Worm (Caenorhabditis elegans) whole organism, L4 larva: ENCODE measurements around the gene txdc-17.

ENCODE experiments used
- F10B5.3 ChIP-seq: sonication (generic microtip); optimal IDR thresholded peaks from 2 replicates; lab custom pipeline; 2016; ENCODE audit warnings: mild to moderate bottlenecking, missing genetic modification characterization, missing compliant biosample characterization
- T20F7.1 ChIP-seq: fragments of 200-800 bp; sonication (Bioruptor generic); optimal IDR thresholded peaks from 2 replicates; lab custom pipeline; 2018; ENCODE audit warnings: mild to moderate bottlenecking, missing genetic modification characterization, missing compliant biosample characterization
- Y105C5A.15 ChIP-seq: fragments of 200-800 bp; sonication (Bioruptor generic); IDR thresholded peaks from 2 replicates; pipeline ENCODE4 v1.3.6; 2022; ENCODE audit warnings: missing genetic modification characterization, missing compliant biosample characterization
- aha-1 ChIP-seq: fragments of 150-350 bp; peaks from one replicate; lab custom pipeline; 2014; ENCODE audit warnings: missing biosample characterization, missing genetic modification characterization
- aly-2 ChIP-seq: sonication (generic microtip); optimal IDR thresholded peaks from 2 replicates; lab custom pipeline; 2018; ENCODE audit warnings: missing biosample characterization, missing genetic modification characterization
- ama-1 ChIP-seq: fragments of 150-350 bp; optimal IDR thresholded peaks from 2 replicates; lab custom pipeline; 2014; ENCODE audit warnings: inconsistent platforms, mixed read lengths
- attf-4 ChIP-seq: sonication (generic microtip); optimal IDR thresholded peaks from 3 replicates; lab custom pipeline; 2017; ENCODE audit warnings: missing biosample characterization, missing genetic modification characterization
- ceh-20 ChIP-seq: fragments of 200-800 bp; sonication (Bioruptor generic); IDR thresholded peaks from 2 replicates; pipeline ENCODE4 v1.3.6; 2022; ENCODE audit warnings: missing genetic modification reagents, missing genetic modification characterization, missing compliant biosample characterization
- ceh-32 ChIP-seq: sonication (generic microtip); optimal IDR thresholded peaks from 2 replicates; lab custom pipeline; 2016; ENCODE audit warnings: mild to moderate bottlenecking, missing genetic modification characterization, missing compliant biosample characterization; ENCODE audit not compliant: poor library complexity
- ceh-82 ChIP-seq: sonication (generic microtip); optimal IDR thresholded peaks from 2 replicates; lab custom pipeline; 2017; ENCODE audit warnings: missing biosample characterization, missing genetic modification characterization
- ctbp-1 ChIP-seq: fragments of 200-800 bp; sonication (Bioruptor generic); IDR thresholded peaks from 2 replicates; pipeline ENCODE4 v1.3.6; 2022; ENCODE audit warnings: missing genetic modification reagents, missing genetic modification characterization, missing compliant biosample characterization
- daf-16 ChIP-seq, 3 experiments: sonication (generic microtip); optimal IDR thresholded peaks; 2 replicates each; lab custom pipeline; 2016 to 2017; ENCODE audit warnings: missing genetic modification characterization in 3 of 3, missing genetic modification reagents in 3 of 3, mild to moderate bottlenecking in 2 of 3, missing compliant biosample characterization in 2 of 3, missing biosample characterization in 1 of 3, moderate library complexity in 1 of 3
- daf-19 ChIP-seq: fragments of 200-800 bp; sonication (Bioruptor generic); conservative IDR thresholded peaks from 2 replicates; pipeline ENCODE4 v1.3.6; 2022; ENCODE audit warnings: missing genetic modification characterization, missing compliant biosample characterization
- egl-27 ChIP-seq: sonication (generic microtip); optimal IDR thresholded peaks from 3 replicates; lab custom pipeline; 2017; ENCODE audit warnings: missing biosample characterization, missing genetic modification reagents, missing genetic modification characterization
- fos-1 ChIP-seq: fragments of 150-350 bp; optimal IDR thresholded peaks from 2 replicates; lab custom pipeline; 2014; ENCODE audit warnings: missing biosample characterization, missing genetic modification characterization
- hif-1 ChIP-seq, 2 experiments: sonication (generic microtip); optimal IDR thresholded peaks; 2 replicates each; lab custom pipeline; 2016 to 2017; ENCODE audit warnings: missing compliant biosample characterization in 2 of 2, missing genetic modification characterization in 2 of 2, missing genetic modification reagents in 2 of 2, missing genotype in 2 of 2, mild to moderate bottlenecking in 1 of 2
- jun-1 ChIP-seq: fragments of 150-350 bp; optimal IDR thresholded peaks from 2 replicates; lab custom pipeline; 2014; ENCODE audit warnings: missing biosample characterization, missing genetic modification reagents, missing genetic modification characterization
- lin-1 ChIP-seq: fragments of 200-800 bp; sonication (Bioruptor generic); IDR thresholded peaks from 2 replicates; pipeline ENCODE4 v1.3.6; 2022; ENCODE audit warnings: missing genetic modification reagents, missing genetic modification characterization, missing compliant biosample characterization
- lin-15B ChIP-seq: fragments of 150-350 bp; sonication (generic microtip); optimal IDR thresholded peaks from 3 replicates; lab custom pipeline; 2014; ENCODE audit warnings: missing biosample characterization, missing genetic modification characterization
- lin-29 ChIP-seq: fragments of 200-800 bp; sonication (Bioruptor generic); IDR thresholded peaks from 2 replicates; pipeline ENCODE4 v1.3.6; 2022; ENCODE audit warnings: missing genetic modification reagents, missing genetic modification characterization, missing compliant biosample characterization
- lin-38 ChIP-seq: fragments of 200-800 bp; sonication (Bioruptor generic); IDR thresholded peaks from 2 replicates; pipeline ENCODE4 v1.3.6; 2022; ENCODE audit warnings: missing genetic modification reagents, missing genetic modification characterization, missing compliant biosample characterization
- lsy-2 ChIP-seq, 2 experiments: fragments of 150-350 bp in 1 of 2; sonication (generic microtip) in 1 of 2; optimal IDR thresholded peaks; 2 replicates each; lab custom pipeline; 2014 to 2017; ENCODE audit warnings: missing biosample characterization in 2 of 2, missing genetic modification characterization in 2 of 2
- madf-5 ChIP-seq, 2 experiments: fragments of 200-800 bp; sonication (Bioruptor generic); IDR thresholded peaks; 2 replicates each; pipeline ENCODE4 v1.3.6; 2022; ENCODE audit warnings: missing compliant biosample characterization in 2 of 2, missing genetic modification characterization in 2 of 2
- madf-9 ChIP-seq: fragments of 200-800 bp; sonication (Bioruptor generic); conservative IDR thresholded peaks from 2 replicates; pipeline ENCODE4 v1.3.6; 2022; ENCODE audit warnings: missing genetic modification reagents, missing genetic modification characterization, missing compliant biosample characterization
- mdl-1 ChIP-seq, 2 experiments: fragments of 150-350 bp in 1 of 2; sonication (generic microtip) in 1 of 2; optimal IDR thresholded peaks; 2 replicates each; lab custom pipeline; 2014 to 2017; ENCODE audit warnings: missing biosample characterization in 2 of 2, missing genetic modification characterization in 2 of 2
- mdt-29 ChIP-seq: fragments of 200-800 bp; sonication (Bioruptor generic); IDR thresholded peaks from 2 replicates; pipeline ENCODE4 v1.3.6; 2022; ENCODE audit warnings: missing genetic modification reagents, missing genetic modification characterization, missing compliant biosample characterization
- mes-2 ChIP-seq: sonication (generic microtip); optimal IDR thresholded peaks from 2 replicates; lab custom pipeline; 2016; ENCODE audit warnings: missing genotype, mild to moderate bottlenecking, missing genetic modification characterization, missing compliant biosample characterization; ENCODE audit not compliant: poor library complexity, severe bottlenecking
- nhr-10 ChIP-seq: fragments of 150-350 bp; optimal IDR thresholded peaks from 2 replicates; lab custom pipeline; 2014; ENCODE audit warnings: missing biosample characterization, missing genetic modification characterization
- nhr-11 ChIP-seq: fragments of 150-350 bp; optimal IDR thresholded peaks from 2 replicates; lab custom pipeline; 2014; ENCODE audit warnings: missing biosample characterization, missing genetic modification characterization
- nhr-237 ChIP-seq: sonication (generic microtip); optimal IDR thresholded peaks from 2 replicates; lab custom pipeline; 2017; ENCODE audit warnings: missing biosample characterization, missing genetic modification characterization
- nhr-25 ChIP-seq: sonication (generic microtip); optimal IDR thresholded peaks from 2 replicates; lab custom pipeline; 2017; ENCODE audit warnings: missing genetic modification characterization, mild to moderate bottlenecking, missing compliant biosample characterization, antibody characterized with exemption, moderate library complexity, borderline replicate concordance; ENCODE audit not compliant: insufficient read depth
- nhr-41 ChIP-seq: fragments of 200-800 bp; sonication (Bioruptor generic); IDR thresholded peaks from 2 replicates; pipeline ENCODE4 v1.3.6; 2022; ENCODE audit warnings: missing genetic modification reagents, missing genetic modification characterization, missing compliant biosample characterization
- nhr-42 ChIP-seq: fragments of 200-800 bp; sonication (Bioruptor generic); IDR thresholded peaks from 2 replicates; pipeline ENCODE4 v1.3.6; 2022; ENCODE audit warnings: missing genetic modification characterization, missing compliant biosample characterization
- nhr-6 ChIP-seq: fragments of 150-350 bp; optimal IDR thresholded peaks from 2 replicates; lab custom pipeline; 2014; ENCODE audit warnings: missing biosample characterization, missing genetic modification characterization
- rbr-2 ChIP-seq: sonication (generic microtip); optimal IDR thresholded peaks from 2 replicates; lab custom pipeline; 2016; ENCODE audit warnings: missing genotype, missing genetic modification characterization, missing compliant biosample characterization
- saeg-2 ChIP-seq: fragments of 200-800 bp; sonication (Bioruptor generic); IDR thresholded peaks from 2 replicates; pipeline ENCODE4 v1.3.6; 2022; ENCODE audit warnings: missing genetic modification reagents, missing genetic modification characterization, missing compliant biosample characterization
- set-16 ChIP-seq: fragments of 200-800 bp; sonication (Bioruptor generic); IDR thresholded peaks from 2 replicates; pipeline ENCODE4 v1.3.6; 2022; ENCODE audit warnings: missing genetic modification reagents, missing genetic modification characterization, missing compliant biosample characterization
- skn-1 ChIP-seq: fragments of 150-350 bp; optimal IDR thresholded peaks from 2 replicates; lab custom pipeline; 2014; ENCODE audit warnings: missing biosample characterization, missing genetic modification characterization
- snpc-1.2 ChIP-seq: fragments of 200-800 bp; sonication (Bioruptor generic); IDR thresholded peaks from 2 replicates; pipeline ENCODE4 v1.3.6; 2022; ENCODE audit warnings: missing genetic modification reagents, missing genetic modification characterization, missing compliant biosample characterization
- snpc-4 ChIP-seq: fragments of 150-350 bp; optimal IDR thresholded peaks from 2 replicates; lab custom pipeline; 2014; ENCODE audit warnings: missing biosample characterization, missing genetic modification characterization
- spr-3 ChIP-seq: fragments of 200-800 bp; sonication (Bioruptor generic); optimal IDR thresholded peaks from 2 replicates; lab custom pipeline; 2018; ENCODE audit warnings: mild to moderate bottlenecking, missing genetic modification characterization, missing compliant biosample characterization
- tag-97 ChIP-seq: fragments of 200-800 bp; sonication (Bioruptor generic); IDR thresholded peaks from 2 replicates; pipeline ENCODE4 v1.3.6; 2022; ENCODE audit warnings: missing genetic modification characterization, missing compliant biosample characterization
- tra-1 ChIP-seq: fragments of 200-800 bp; sonication (Bioruptor generic); IDR thresholded peaks from 2 replicates; pipeline ENCODE4 v1.3.6; 2022; ENCODE audit warnings: missing genetic modification reagents, missing genetic modification characterization, missing compliant biosample characterization
- unc-39 ChIP-seq: sonication (generic microtip); optimal IDR thresholded peaks from 2 replicates; lab custom pipeline; 2017; ENCODE audit warnings: missing biosample characterization, missing genetic modification characterization
- unc-62 ChIP-seq, 3 experiments: fragments of 150-350 bp in 1 of 3; sonication (generic microtip); optimal IDR thresholded peaks in 2 of 3; peaks in 1 of 3; 1 replicate in 1 of 3; 2 replicates in 2 of 3; lab custom pipeline; 2014 to 2017; ENCODE audit warnings: missing biosample characterization in 3 of 3, missing genetic modification characterization in 3 of 3, missing genetic modification reagents in 3 of 3, missing genotype in 1 of 3
- zag-1 ChIP-seq: fragments of 150-350 bp; optimal IDR thresholded peaks from 2 replicates; lab custom pipeline; 2014; ENCODE audit warnings: missing biosample characterization, missing genetic modification characterization
- zfp-3 ChIP-seq: fragments of 200-800 bp; sonication (Bioruptor generic); conservative IDR thresholded peaks from 2 replicates; pipeline ENCODE4 v1.3.6; 2022; ENCODE audit warnings: missing genetic modification reagents, missing genetic modification characterization, missing compliant biosample characterization
- zip-11 ChIP-seq: fragments of 200-800 bp; sonication (Bioruptor generic); IDR thresholded peaks from 2 replicates; pipeline ENCODE4 v1.3.6; 2022; ENCODE audit warnings: missing genetic modification characterization, missing compliant biosample characterization

Gene txdc-17

ce11 chrIII:2834363-2834762 is at the start of gene txdc-17:
TSS of gene txdc-17 (plus strand) at chrIII:2834663.
- TF ChIP-seq nhr-41 (GFP tag; lab: Robert Waterston, UW): no peak
- no peak for TF ChIP-seq T20F7.1 (GFP tag; lab: Kevin White, UChicago)
- TF ChIP-seq zag-1 (tag; lab: Kevin White, UChicago): no peak
- no peak for TF ChIP-seq Y105C5A.15 (GFP tag; lab: Robert Waterston, UW)
- TF ChIP-seq F10B5.3 (tag; lab: Kevin White, UChicago): no peak
- no peak for TF ChIP-seq tra-1 (GFP tag; lab: Robert Waterston, UW)
- TF ChIP-seq tag-97 (GFP tag; lab: Robert Waterston, UW): no peak

ce11 chrIII:2785840-2786239 is 48.6 kb upstream of the txdc-17 start, which contains the start of gene Y71H2AM.20:
TSS of gene Y71H2AM.20 (minus strand) at chrIII:2785948.
- TF ChIP-seq unc-39 (tag; lab: Kevin White, UChicago) (no peak), aha-1 (tag; lab: Kevin White, UChicago) (peak; percentile 98), spr-3 (GFP tag; lab: Kevin White, UChicago) (peak; percentile 26), ctbp-1 (GFP tag; lab: Robert Waterston, UW) (peak; percentile 84), zag-1 (tag; lab: Kevin White, UChicago) (no peak), skn-1 (tag; lab: Kevin White, UChicago) (no peak), madf-5 (GFP tag; IDR thresholded peaks at IDR 0.05; lab: Robert Waterston, UW) (no peak), attf-4 (tag; lab: Kevin White, UChicago) (no peak), snpc-4 (peak; percentile 44), ceh-32 (tag; lab: Kevin White, UChicago) (no peak), nhr-237 (tag; lab: Kevin White, UChicago) (peak; percentile 69), nhr-10 (tag; lab: Kevin White, UChicago) (peak; percentile 77), lin-38 (peak; percentile 99), mdt-29 (peak; percentile 55), T20F7.1 (GFP tag; lab: Kevin White, UChicago) (peak; percentile 91), nhr-42 (GFP tag; lab: Robert Waterston, UW) (peak; percentile 85), nhr-11 (tag; lab: Kevin White, UChicago) (peak; percentile 95), lin-1 (peak; percentile 29; the same call in 1 of the 2 replicates), zfp-3 (GFP tag; lab: Robert Waterston, UW) (peak; percentile 83), egl-27 (no peak), Y105C5A.15 (GFP tag; lab: Robert Waterston, UW) (no peak), ceh-20 (GFP tag; lab: Robert Waterston, UW) (peak; percentile 80), daf-19 (GFP tag; lab: Robert Waterston, UW) (no peak), saeg-2 (GFP tag; lab: Robert Waterston, UW) (0 out of 2 replicates have a peak, but pooled peaks have one; percentile 49), ama-1 (lab: Kevin White, UChicago) (peak; percentile 81), ceh-82 (tag; lab: Kevin White, UChicago) (no peak), daf-16 (GFP tag; optimal IDR thresholded peaks at IDR 0.05; lab: Kevin White, UChicago) (peak in 1 of 2 experiments; percentile 75), daf-16 (tag; optimal IDR thresholded peaks at IDR 0.05; lab: Kevin White, UChicago) (peak; percentile 76), mes-2 (tag; lab: Kevin White, UChicago) (peak; percentile 97), unc-62 (GFP tag; optimal IDR thresholded peaks at IDR 0.05 in 1 of 2; lab: Kevin White, UChicago) (peak in 1 of 2 experiments; percentile 97), unc-62 (tag; optimal IDR thresholded peaks at IDR 0.05; lab: Kevin White, UChicago) (no peak), madf-9 (GFP tag; lab: Robert Waterston, UW) (peak; percentile 81), set-16 (GFP tag; lab: Robert Waterston, UW) (no peak), snpc-1.2 (GFP tag; lab: Robert Waterston, UW) (no peak), lin-15B (peak; percentile 94), hif-1 (tag; optimal IDR thresholded peaks at IDR 0.05; lab: Kevin White, UChicago) (peak; percentile 24 to 85), rbr-2 (tag; lab: Kevin White, UChicago) (peak; percentile 95), mdl-1 (tag; optimal IDR thresholded peaks at IDR 0.05; lab: Kevin White, UChicago) (peak in 1 of 2 experiments; percentile 79), fos-1 (tag; lab: Kevin White, UChicago) (no peak), aly-2 (no peak), nhr-25 (tag; lab: Kevin White, UChicago) (peak; percentile 94), jun-1 (tag; lab: Kevin White, UChicago) (peak; percentile 76), nhr-6 (tag; lab: Kevin White, UChicago) (peak; percentile 98), lsy-2 (tag; optimal IDR thresholded peaks at IDR 0.05; lab: Kevin White, UChicago) (peak; percentile 95 to 98), lin-29 (peak; percentile 57; the same call in 1 of the 2 replicates), zip-11 (GFP tag; lab: Robert Waterston, UW) (no peak)
